Worm (Caenorhabditis elegans) whole organism, late embryonic: ENCODE results near the gene rsr-2.

ENCODE experiments used
- F13H6.1 ChIP-seq: sonication (generic microtip); optimal IDR thresholded peaks from 2 replicates; lab custom pipeline; 2016; ENCODE audit warnings: missing genetic modification characterization, missing compliant biosample characterization
- fax-1 ChIP-seq: sonication (generic microtip); optimal IDR thresholded peaks from 2 replicates; lab custom pipeline; 2016; ENCODE audit warnings: missing genotype, missing genetic modification characterization, missing compliant biosample characterization
- gmeb-2 ChIP-seq: sonication (generic microtip); optimal IDR thresholded peaks from 2 replicates; lab custom pipeline; 2016; ENCODE audit warnings: missing genetic modification characterization, inconsistent platforms, missing compliant biosample characterization
- mec-3 ChIP-seq: sonication (generic microtip); optimal IDR thresholded peaks from 2 replicates; lab custom pipeline; 2016; ENCODE audit warnings: borderline replicate concordance, missing genetic modification characterization, missing compliant biosample characterization
- nfya-1 ChIP-seq: sonication (generic microtip); optimal IDR thresholded peaks from 2 replicates; lab custom pipeline; 2017; ENCODE audit warnings: missing genetic modification characterization, mild to moderate bottlenecking, missing compliant biosample characterization, antibody characterized with exemption, moderate library complexity
- nhr-11 ChIP-seq: fragments of 150-350 bp; optimal IDR thresholded peaks from 2 replicates; lab custom pipeline; 2014; ENCODE audit warnings: missing biosample characterization, missing genetic modification characterization
- pag-3 ChIP-seq: sonication (generic microtip); optimal IDR thresholded peaks from 2 replicates; lab custom pipeline; 2016; ENCODE audit warnings: missing compliant biosample characterization, missing genetic modification characterization, borderline replicate concordance
- pax-1 ChIP-seq: fragments of 150-350 bp; optimal IDR thresholded peaks from 2 replicates; lab custom pipeline; 2014; ENCODE audit warnings: missing biosample characterization, missing genetic modification characterization
- pha-4 ChIP-seq: fragments of 150-350 bp; optimal IDR thresholded peaks from 2 replicates; lab custom pipeline; 2018; ENCODE audit warnings: missing biosample characterization, missing genetic modification reagents, missing genetic modification characterization
- sox-2 ChIP-seq: fragments of 200-800 bp; sonication (Bioruptor generic); IDR thresholded peaks from 2 replicates; pipeline ENCODE4 v1.3.6; 2022; ENCODE audit warnings: missing genetic modification reagents, missing genetic modification characterization, missing compliant biosample characterization
- tbx-2 ChIP-seq: sonication (generic microtip); optimal IDR thresholded peaks from 2 replicates; lab custom pipeline; 2016; ENCODE audit warnings: missing genetic modification characterization, missing compliant biosample characterization
- unc-3 ChIP-seq, 2 experiments: fragments of 200-800 bp in 1 of 2; sonication (Bioruptor generic) in 1 of 2; sonication (generic microtip) in 1 of 2; conservative IDR thresholded peaks in 1 of 2; optimal IDR thresholded peaks in 1 of 2; 2 replicates each; pipeline versions ENCODE4 v1.3.6 to Lab custom; 2016 to 2022; ENCODE audit warnings: missing compliant biosample characterization in 2 of 2, missing genetic modification characterization in 2 of 2, missing genetic modification reagents in 1 of 2
- unc-86 ChIP-seq: sonication (generic microtip); optimal IDR thresholded peaks from 2 replicates; lab custom pipeline; 2016; ENCODE audit warnings: missing genetic modification characterization, missing compliant biosample characterization
- ztf-16 ChIP-seq: sonication (generic microtip); optimal IDR thresholded peaks from 2 replicates; lab custom pipeline; 2017; ENCODE audit warnings: missing genetic modification characterization, missing compliant biosample characterization

- TF ChIP-seq mec-3 (tag; lab: Kevin White, UChicago) (no peak), unc-3 (GFP tag; conservative IDR thresholded peaks at IDR 0.05; lab: Robert Waterston, UW) (no peak), unc-3 (tag; optimal IDR thresholded peaks at IDR 0.05; lab: Kevin White, UChicago) (no peak), nfya-1 (tag; lab: Kevin White, UChicago) (no peak), pha-4 (tag; lab: Kevin White, UChicago) (no peak), ztf-16 (no peak), nhr-11 (tag; lab: Kevin White, UChicago) (no peak), tbx-2 (tag; lab: Kevin White, UChicago) (no peak), gmeb-2 (no peak), unc-86 (tag; lab: Kevin White, UChicago) (no peak), fax-1 (no peak), pax-1 (tag; lab: Kevin White, UChicago) (no peak), sox-2 (GFP tag; lab: Robert Waterston, UW) (no peak), F13H6.1 (no peak), pag-3 (tag; lab: Kevin White, UChicago) (no peak)
Observed at ce11 chrII:12237555-12237954, 12.4 kb downstream of the rsr-2 start.
